Worm (Caenorhabditis elegans) whole organism, L2 larva: Measurements from ENCODE around the gene ifta-2.
A peak's percentile ranks its signal among the peaks of the same experiment; 100 is the strongest.

Experiments used
- C34F6.9 ChIP-seq: fragments of 150-350 bp; optimal IDR thresholded peaks from 2 replicates; lab custom pipeline; 2014; ENCODE audit warnings: missing biosample characterization, missing genetic modification characterization
- F13H6.1 ChIP-seq: sonication (generic microtip); optimal IDR thresholded peaks from 2 replicates; lab custom pipeline; 2016; ENCODE audit warnings: missing genetic modification characterization, missing compliant biosample characterization
- R02D3.7 ChIP-seq: fragments of 150-350 bp; optimal IDR thresholded peaks from 2 replicates; lab custom pipeline; 2014; ENCODE audit warnings: missing biosample characterization, missing genetic modification characterization
- ZK546.5 ChIP-seq: sonication (generic microtip); optimal IDR thresholded peaks from 2 replicates; lab custom pipeline; 2017; ENCODE audit warnings: missing biosample characterization, missing genetic modification characterization
- alr-1 ChIP-seq: fragments of 150-350 bp; optimal IDR thresholded peaks from 2 replicates; lab custom pipeline; 2014; ENCODE audit warnings: missing biosample characterization, missing genetic modification characterization
- aly-2 ChIP-seq: fragments of 150-350 bp; optimal IDR thresholded peaks from 2 replicates; lab custom pipeline; 2014; ENCODE audit warnings: missing biosample characterization, missing genetic modification characterization
- ama-1 ChIP-seq: fragments of 150-350 bp; optimal IDR thresholded peaks from 2 replicates; lab custom pipeline; 2018; ENCODE audit warnings: inconsistent platforms
- blmp-1 ChIP-seq: sonication (generic microtip); optimal IDR thresholded peaks from 2 replicates; lab custom pipeline; 2017; ENCODE audit warnings: missing genetic modification characterization, mild to moderate bottlenecking, missing compliant biosample characterization, antibody characterized with exemption, moderate library complexity; ENCODE audit not compliant: insufficient read depth
- ceh-16 ChIP-seq: fragments of 150-350 bp; optimal IDR thresholded peaks from 2 replicates; lab custom pipeline; 2014; ENCODE audit warnings: missing biosample characterization, missing genetic modification characterization
- ceh-82 ChIP-seq: fragments of 150-350 bp; optimal IDR thresholded peaks from 2 replicates; lab custom pipeline; 2014; ENCODE audit warnings: missing biosample characterization, missing genetic modification characterization
- crh-2 ChIP-seq: sonication (generic microtip); optimal IDR thresholded peaks from 2 replicates; lab custom pipeline; 2017; ENCODE audit warnings: missing biosample characterization, missing genetic modification characterization
- dmd-4 ChIP-seq: sonication (generic microtip); optimal IDR thresholded peaks from 2 replicates; lab custom pipeline; 2017; ENCODE audit warnings: missing biosample characterization, missing genetic modification characterization
- elt-1 ChIP-seq: fragments of 150-350 bp; optimal IDR thresholded peaks from 2 replicates; lab custom pipeline; 2014; ENCODE audit warnings: missing biosample characterization, missing genetic modification characterization
- elt-3 ChIP-seq: sonication (generic microtip); optimal IDR thresholded peaks from 2 replicates; lab custom pipeline; 2017; ENCODE audit warnings: missing biosample characterization, missing genetic modification characterization
- fos-1 ChIP-seq: fragments of 150-350 bp; optimal IDR thresholded peaks from 2 replicates; lab custom pipeline; 2014; ENCODE audit warnings: missing biosample characterization, missing genetic modification characterization
- gmeb-1 ChIP-seq: fragments of 150-350 bp; optimal IDR thresholded peaks from 2 replicates; lab custom pipeline; 2014; ENCODE audit warnings: missing biosample characterization, missing genetic modification characterization
- lin-11 ChIP-seq: fragments of 150-350 bp; sonication (generic microtip); optimal IDR thresholded peaks from 2 replicates; lab custom pipeline; 2014; ENCODE audit warnings: missing biosample characterization, missing genetic modification characterization, inconsistent platforms, mixed read lengths
- lin-13 ChIP-seq: fragments of 150-350 bp; optimal IDR thresholded peaks from 2 replicates; lab custom pipeline; 2014; ENCODE audit warnings: missing biosample characterization, missing genetic modification reagents, missing genetic modification characterization
- lin-39 ChIP-seq: fragments of 150-350 bp; optimal IDR thresholded peaks from 2 replicates; lab custom pipeline; 2014; ENCODE audit warnings: missing biosample characterization, missing genetic modification reagents, missing genetic modification characterization
- lsy-2 ChIP-seq, 2 experiments: fragments of 150-350 bp in 1 of 2; sonication (generic microtip) in 1 of 2; optimal IDR thresholded peaks; 2 replicates each; lab custom pipeline; 2014 to 2017; ENCODE audit warnings: missing biosample characterization in 2 of 2, missing genetic modification characterization in 2 of 2
- mbf-1 ChIP-seq: sonication (generic microtip); optimal IDR thresholded peaks from 2 replicates; lab custom pipeline; 2017; ENCODE audit warnings: missing biosample characterization, missing genetic modification characterization
- mdl-1 ChIP-seq, 2 experiments: fragments of 150-350 bp in 1 of 2; sonication (generic microtip) in 1 of 2; optimal IDR thresholded peaks; 2 replicates each; lab custom pipeline; 2017; ENCODE audit warnings: missing biosample characterization in 2 of 2, missing genetic modification characterization in 2 of 2
- nhr-10 ChIP-seq: sonication (generic microtip); optimal IDR thresholded peaks from 2 replicates; lab custom pipeline; 2017; ENCODE audit warnings: missing biosample characterization, missing genetic modification characterization
- nhr-12 ChIP-seq: fragments of 150-350 bp; optimal IDR thresholded peaks from 2 replicates; lab custom pipeline; 2014; ENCODE audit warnings: missing biosample characterization, missing genetic modification characterization
- nhr-129 ChIP-seq: fragments of 150-350 bp; optimal IDR thresholded peaks from 2 replicates; lab custom pipeline; 2014; ENCODE audit warnings: missing biosample characterization, missing genetic modification characterization
- nhr-21 ChIP-seq: fragments of 150-350 bp; optimal IDR thresholded peaks from 2 replicates; lab custom pipeline; 2014; ENCODE audit warnings: missing biosample characterization, missing genetic modification characterization
- nhr-23 ChIP-seq: fragments of 150-350 bp; optimal IDR thresholded peaks from 2 replicates; lab custom pipeline; 2014; ENCODE audit warnings: missing biosample characterization, missing genetic modification reagents, missing genetic modification characterization
- nhr-237 ChIP-seq: fragments of 150-350 bp; optimal IDR thresholded peaks from 2 replicates; lab custom pipeline; 2014; ENCODE audit warnings: missing biosample characterization, missing genetic modification characterization
- nhr-25 ChIP-seq: fragments of 150-350 bp; sonication (generic microtip); optimal IDR thresholded peaks from 3 replicates; lab custom pipeline; 2014; ENCODE audit warnings: missing biosample characterization, missing genetic modification characterization
- nhr-6 ChIP-seq: fragments of 150-350 bp; optimal IDR thresholded peaks from 2 replicates; lab custom pipeline; 2014; ENCODE audit warnings: missing biosample characterization, missing genetic modification characterization
- nhr-77 ChIP-seq: fragments of 150-350 bp; optimal IDR thresholded peaks from 2 replicates; lab custom pipeline; 2014; ENCODE audit warnings: missing biosample characterization, missing genetic modification characterization
- peb-1 ChIP-seq: fragments of 150-350 bp; optimal IDR thresholded peaks from 2 replicates; lab custom pipeline; 2014; ENCODE audit warnings: missing biosample characterization, missing genetic modification characterization
- sem-4 ChIP-seq: fragments of 150-350 bp; optimal IDR thresholded peaks from 2 replicates; lab custom pipeline; 2014; ENCODE audit warnings: missing biosample characterization, missing genetic modification reagents, missing genetic modification characterization
- skn-1 ChIP-seq: sonication (generic microtip); optimal IDR thresholded peaks from 2 replicates; lab custom pipeline; 2017; ENCODE audit warnings: missing biosample characterization, missing genetic modification characterization
- sma-3 ChIP-seq: sonication (generic microtip); optimal IDR thresholded peaks from 2 replicates; lab custom pipeline; 2016; ENCODE audit warnings: missing genetic modification reagents, missing genetic modification characterization, missing compliant biosample characterization
- sma-9 ChIP-seq, 2 experiments: fragments of 150-350 bp in 1 of 2; sonication (generic microtip) in 1 of 2; optimal IDR thresholded peaks; 2 replicates each; lab custom pipeline; 2014 to 2016; ENCODE audit warnings: missing genetic modification characterization in 2 of 2, mild to moderate bottlenecking in 1 of 2, missing biosample characterization in 1 of 2, missing compliant biosample characterization in 1 of 2, missing genetic modification reagents in 1 of 2, moderate library complexity in 1 of 2
- snpc-4 ChIP-seq: fragments of 150-350 bp; optimal IDR thresholded peaks from 2 replicates; lab custom pipeline; 2014; ENCODE audit warnings: missing biosample characterization, missing genetic modification characterization
- unc-39 ChIP-seq: fragments of 150-350 bp; optimal IDR thresholded peaks from 2 replicates; lab custom pipeline; 2014; ENCODE audit warnings: missing biosample characterization, missing genetic modification characterization
- unc-55 ChIP-seq: fragments of 150-350 bp; sonication (generic microtip); optimal IDR thresholded peaks from 3 replicates; lab custom pipeline; 2014; ENCODE audit warnings: missing biosample characterization, missing genetic modification reagents, missing genetic modification characterization
- unc-62 ChIP-seq: fragments of 150-350 bp; optimal IDR thresholded peaks from 2 replicates; lab custom pipeline; 2014; ENCODE audit warnings: missing biosample characterization, missing genetic modification reagents, missing genetic modification characterization
- zag-1 ChIP-seq: fragments of 150-350 bp; optimal IDR thresholded peaks from 2 replicates; lab custom pipeline; 2014; ENCODE audit warnings: missing biosample characterization, missing genetic modification characterization
- ztf-1 ChIP-seq: fragments of 200-800 bp; sonication (Bioruptor generic); conservative IDR thresholded peaks from 2 replicates; pipeline ENCODE4 v1.3.6; 2022; ENCODE audit warnings: missing genetic modification characterization, missing compliant biosample characterization
- ztf-11 ChIP-seq: sonication (generic microtip); optimal IDR thresholded peaks from 2 replicates; lab custom pipeline; 2017; ENCODE audit warnings: missing biosample characterization, missing genetic modification characterization
- ztf-4 ChIP-seq: fragments of 150-350 bp; optimal IDR thresholded peaks from 2 replicates; lab custom pipeline; 2014; ENCODE audit warnings: missing biosample characterization, missing genetic modification characterization

Gene ifta-2

ce11 chrIV:17285263-17285662 is 16.6 kb downstream of the ifta-2 start (continued):
- TF ChIP-seq C34F6.9 (peak; percentile 52), nhr-129 (peak; percentile 50), peb-1 (tag; lab: Kevin White, UChicago) (no peak), unc-39 (tag; lab: Kevin White, UChicago) (no peak), nhr-77 (tag; lab: Kevin White, UChicago) (no peak), blmp-1 (tag; lab: Kevin White, UChicago) (no peak), ztf-1 (GFP tag; lab: Robert Waterston, UW) (no peak), nhr-237 (no peak), ceh-82 (tag; lab: Kevin White, UChicago) (no peak), nhr-10 (tag; lab: Kevin White, UChicago) (no peak), nhr-12 (tag; lab: Kevin White, UChicago) (no peak)

- TF ChIP-seq ceh-16 (tag; lab: Kevin White, UChicago): no peak
- TF ChIP-seq lin-11 (tag; lab: Kevin White, UChicago): no peak
- no peak for TF ChIP-seq nhr-77 (tag; lab: Kevin White, UChicago)
- no peak for TF ChIP-seq ztf-1 (GFP tag; lab: Robert Waterston, UW)
- TF ChIP-seq mdl-1 (tag; optimal IDR thresholded peaks at IDR 0.05; lab: Kevin White, UChicago): no peak
- TF ChIP-seq mbf-1: no peak
- no peak for TF ChIP-seq nhr-129
- TF ChIP-seq sem-4 (tag; lab: Kevin White, UChicago): no peak
- TF ChIP-seq nhr-12 (tag; lab: Kevin White, UChicago): no peak
- TF ChIP-seq gmeb-1 (tag; lab: Kevin White, UChicago): no peak
- TF ChIP-seq nhr-237: no peak
- no peak for TF ChIP-seq F13H6.1 (tag; lab: Kevin White, UChicago)
- no peak for TF ChIP-seq lin-39
- no peak for TF ChIP-seq ztf-4
Measured at ce11 chrIV:17284099-17284498, 17.7 kb downstream of the ifta-2 start, which contains the start of gene nra-1. Gene nra-1, minus strand, starts transcription at chrIV:17284199.

ce11 chrIV:17281060-17282021 is 20.5 kb downstream of the ifta-2 start:
- TF ChIP-seq nhr-77 (tag; lab: Kevin White, UChicago) (no peak), sma-3 (peak; percentile 30), ama-1 (peak; percentile 99), nhr-25 (tag; lab: Kevin White, UChicago) (peak; percentile 26), mdl-1 (tag; optimal IDR thresholded peaks at IDR 0.05; lab: Kevin White, UChicago) (no peak), lsy-2 (tag; optimal IDR thresholded peaks at IDR 0.05; lab: Kevin White, UChicago) (peak; percentile 14 to 87), ceh-16 (tag; lab: Kevin White, UChicago) (no peak), peb-1 (tag; lab: Kevin White, UChicago) (no peak), nhr-23 (tag; lab: Kevin White, UChicago) (no peak), crh-2 (peak; percentile 93), gmeb-1 (tag; lab: Kevin White, UChicago) (peak; percentile 74), snpc-4 (tag; lab: Kevin White, UChicago) (peak; percentile 38), lin-39 (no peak), fos-1 (tag; lab: Kevin White, UChicago) (peak; percentile 31), nhr-21 (tag; lab: Kevin White, UChicago) (no peak), sma-9 (GFP tag; optimal IDR thresholded peaks at IDR 0.05; lab: Kevin White, UChicago) (peak; percentile 52), sma-9 (tag; optimal IDR thresholded peaks at IDR 0.05; lab: Kevin White, UChicago) (no peak), C34F6.9 (peak; percentile 77), ztf-1 (GFP tag; lab: Robert Waterston, UW) (peak; percentile 90; the same call in 1 of the 2 replicates), aly-2 (tag; lab: Kevin White, UChicago) (no peak), dmd-4 (tag; lab: Kevin White, UChicago) (no peak), zag-1 (tag; lab: Kevin White, UChicago) (no peak), unc-55 (no peak), sem-4 (tag; lab: Kevin White, UChicago) (peak; percentile 66), F13H6.1 (tag; lab: Kevin White, UChicago) (peak; percentile 29), elt-3 (tag; lab: Kevin White, UChicago) (no peak), ZK546.5 (tag; lab: Kevin White, UChicago) (no peak), lin-11 (tag; lab: Kevin White, UChicago) (no peak), unc-62 (GFP tag; lab: Kevin White, UChicago) (peak; percentile 17), unc-39 (tag; lab: Kevin White, UChicago) (no peak), alr-1 (no peak), mbf-1 (peak; percentile 24), lin-13 (GFP tag; lab: Kevin White, UChicago) (peak; percentile 82), R02D3.7 (no peak), nhr-6 (tag; lab: Kevin White, UChicago) (peak; percentile 64), nhr-237 (no peak), ztf-4 (peak; percentile 95), ceh-82 (tag; lab: Kevin White, UChicago) (no peak), ztf-11 (tag; lab: Kevin White, UChicago) (no peak), skn-1 (tag; lab: Kevin White, UChicago) (peak; percentile 74), nhr-129 (peak; percentile 69), elt-1 (tag; lab: Kevin White, UChicago) (no peak)
